Fruit fly (Drosophila melanogaster) whole organism, adult: ENCODE data around the gene APC7.

Experiments
- CG11617 ChIP-seq: fragments of 200-800 bp; sonication (Bioruptor generic); optimal IDR thresholded peaks from 2 replicates; lab custom pipeline; 2017; ENCODE audit warnings: mild to moderate bottlenecking, missing biosample characterization, missing genetic modification reagents, missing genetic modification characterization
- CG1620 ChIP-seq: fragments of 200-800 bp; sonication (Bioruptor generic); optimal IDR thresholded peaks from 2 replicates; lab custom pipeline; 2016; ENCODE audit warnings: missing biosample characterization, missing genetic modification characterization
- CG33017 ChIP-seq: fragments of 200-800 bp; sonication (Bioruptor generic); optimal IDR thresholded peaks from 2 replicates; lab custom pipeline; 2018; ENCODE audit warnings: missing biosample characterization, mild to moderate bottlenecking, missing genetic modification characterization, moderate library complexity
- CG7045 ChIP-seq: fragments of 200-800 bp; sonication (Bioruptor generic); optimal IDR thresholded peaks from 2 replicates; lab custom pipeline; 2017; ENCODE audit warnings: missing biosample characterization, mild to moderate bottlenecking, missing genetic modification characterization
- Clk ChIP-seq: fragments of 200-800 bp; sonication (Bioruptor generic); optimal IDR thresholded peaks from 2 replicates; lab custom pipeline; 2017; ENCODE audit warnings: missing biosample characterization, missing genetic modification characterization
- bab1 ChIP-seq: fragments of 200-800 bp; sonication (Bioruptor generic); optimal IDR thresholded peaks from 3 replicates; lab custom pipeline; 2019; ENCODE audit warnings: missing biosample characterization, mild to moderate bottlenecking, missing genetic modification characterization, moderate library complexity
- cic ChIP-seq: fragments of 200-800 bp; sonication (Bioruptor generic); optimal IDR thresholded peaks from 2 replicates; lab custom pipeline; 2017; ENCODE audit warnings: missing biosample characterization, mild to moderate bottlenecking, missing genetic modification characterization, moderate library complexity
- cnc ChIP-seq, 2 experiments: fragments of >200 bp; optimal IDR thresholded peaks; 2 replicates each; lab custom pipeline; 2017
- kay ChIP-seq: fragments of 200-800 bp; sonication (Bioruptor generic); peaks from one replicate; lab custom pipeline; 2016; ENCODE audit warnings: missing biosample characterization, missing genetic modification characterization, borderline replicate concordance
- pad ChIP-seq: fragments of 200-800 bp; sonication (Bioruptor generic); optimal IDR thresholded peaks from 3 replicates; lab custom pipeline; 2017; ENCODE audit warnings: missing biosample characterization, missing genetic modification characterization, mild to moderate bottlenecking, moderate library complexity, missing genetic modification reagents
- toe ChIP-seq: fragments of 200-800 bp; sonication (Bioruptor generic); optimal IDR thresholded peaks from 2 replicates; lab custom pipeline; 2016; ENCODE audit warnings: missing biosample characterization, missing genetic modification characterization

- TF ChIP-seq CG7045 (no peak), CG11617 (GFP tag; lab: Kevin White, UChicago) (no peak), CG33017 (tag; lab: Kevin White, UChicago) (no peak), cic (GFP tag; lab: Kevin White, UChicago) (no peak), bab1 (GFP tag; lab: Kevin White, UChicago) (no peak), cnc (optimal IDR thresholded peaks at IDR 0.05; lab: Kevin White, UChicago) (no peak), kay (GFP tag; lab: Kevin White, UChicago) (no peak), pad (GFP tag; lab: Kevin White, UChicago) (no peak), Clk (GFP tag; lab: Kevin White, UChicago) (no peak), toe (GFP tag; lab: Kevin White, UChicago) (no peak), CG1620 (no peak)
These were observed 45.8 kb downstream of the APC7 start for dm6 chrX:6642593-6643257.
